Fruit fly (Drosophila melanogaster) whole organism, embryonic: Measurements from ENCODE around the gene Etl1.

ENCODE experiments used
- Ada2b ChIP-seq: fragments of 200-800 bp; sonication (Bioruptor generic); IDR thresholded peaks from 2 replicates; pipeline ENCODE4 v1.3.6; 2022; ENCODE audit warnings: missing biosample characterization, missing genetic modification characterization
- Aef1 ChIP-seq: fragments of 200-800 bp; sonication (Bioruptor generic); IDR thresholded peaks from 3 replicates; pipeline ENCODE4 v1.3.6; 2022; ENCODE audit warnings: missing biosample characterization, missing genetic modification characterization
- BtbVII ChIP-seq: fragments of 200-800 bp; sonication (Bioruptor generic); optimal IDR thresholded peaks from 3 replicates; lab custom pipeline; 2017; ENCODE audit warnings: missing biosample characterization, mild to moderate bottlenecking, missing genetic modification characterization
- CG10565 ChIP-seq: fragments of 200-800 bp; sonication (Bioruptor generic); optimal IDR thresholded peaks from 3 replicates; lab custom pipeline; 2016; ENCODE audit warnings: missing biosample characterization, mild to moderate bottlenecking, missing genetic modification characterization
- CG10979 ChIP-seq: fragments of 200-800 bp; sonication (Bioruptor generic); optimal IDR thresholded peaks from 2 replicates; lab custom pipeline; 2018; ENCODE audit warnings: missing biosample characterization, mild to moderate bottlenecking, missing genetic modification characterization, moderate library complexity
- CG11085 ChIP-seq: fragments of 200-800 bp; sonication (Bioruptor generic); IDR thresholded peaks from 2 replicates; pipeline ENCODE4 v1.3.6; 2022; ENCODE audit warnings: missing biosample characterization, missing genetic modification characterization
- CG12155 ChIP-seq: fragments of 200-800 bp; sonication (Bioruptor generic); optimal IDR thresholded peaks from 3 replicates; lab custom pipeline; 2016; ENCODE audit warnings: missing biosample characterization, missing genetic modification characterization
- CG13296 ChIP-seq: fragments of 200-800 bp; sonication (Bioruptor generic); optimal IDR thresholded peaks from 3 replicates; lab custom pipeline; 2018; ENCODE audit warnings: missing biosample characterization, mild to moderate bottlenecking, missing genetic modification characterization
- CG14710 ChIP-seq: fragments of 200-800 bp; sonication (Bioruptor generic); optimal IDR thresholded peaks from 3 replicates; lab custom pipeline; 2019; ENCODE audit warnings: missing biosample characterization, mild to moderate bottlenecking, missing genetic modification characterization, moderate library complexity
- CG1529 ChIP-seq: fragments of 200-800 bp; sonication (Bioruptor generic); optimal IDR thresholded peaks from 3 replicates; lab custom pipeline; 2018; ENCODE audit warnings: missing biosample characterization, missing genetic modification characterization
- CG17802 ChIP-seq: fragments of 200-800 bp; sonication (Bioruptor generic); optimal IDR thresholded peaks from 2 replicates; lab custom pipeline; 2018; ENCODE audit warnings: missing biosample characterization, mild to moderate bottlenecking, missing genetic modification characterization, moderate library complexity
- CG3847 ChIP-seq: fragments of 200-800 bp; sonication (Bioruptor generic); IDR thresholded peaks from 2 replicates; pipeline ENCODE4 v1.3.6; 2022; ENCODE audit warnings: missing biosample characterization, missing genetic modification characterization
- CG4360 ChIP-seq: fragments of 200-800 bp; sonication (Bioruptor generic); IDR thresholded peaks from 2 replicates; pipeline ENCODE4 v1.3.6; 2022; ENCODE audit warnings: missing biosample characterization, missing genetic modification characterization
- CG6175 ChIP-seq: fragments of 200-800 bp; sonication (Bioruptor generic); IDR thresholded peaks from 3 replicates; pipeline ENCODE4 v1.3.6; 2022; ENCODE audit warnings: missing biosample characterization, missing genetic modification characterization
- CG7357 ChIP-seq: fragments of 200-800 bp; sonication (Bioruptor generic); IDR thresholded peaks from 3 replicates; pipeline ENCODE4 v1.3.6; 2022; ENCODE audit warnings: missing biosample characterization, missing genetic modification characterization
- CG8290 ChIP-seq, 3 experiments: fragments of 200-800 bp; sonication (Bioruptor generic); optimal IDR thresholded peaks; 2 replicates each; lab custom pipeline; 2016 to 2019; ENCODE audit warnings: missing biosample characterization in 3 of 3, missing genetic modification characterization in 3 of 3, mild to moderate bottlenecking in 2 of 3, moderate library complexity in 1 of 3
- CG8924 ChIP-seq: fragments of 200-800 bp; optimal IDR thresholded peaks from 3 replicates; lab custom pipeline; 2019; ENCODE audit warnings: missing biosample characterization, mild to moderate bottlenecking, missing genetic modification characterization, moderate library complexity
- CG9437 ChIP-seq: fragments of 200-800 bp; sonication (Bioruptor generic); optimal IDR thresholded peaks from 2 replicates; lab custom pipeline; 2018; ENCODE audit warnings: missing biosample characterization, mild to moderate bottlenecking, missing genetic modification characterization
- CoRest ChIP-seq: fragments of 200-800 bp; sonication (Bioruptor generic); optimal IDR thresholded peaks from 3 replicates; lab custom pipeline; 2018; ENCODE audit warnings: missing biosample characterization, mild to moderate bottlenecking, missing genetic modification characterization, moderate library complexity
- D19A ChIP-seq: fragments of 200-800 bp; optimal IDR thresholded peaks from 3 replicates; lab custom pipeline; 2019; ENCODE audit warnings: missing biosample characterization, mild to moderate bottlenecking, missing genetic modification characterization, moderate library complexity
- HLH3B ChIP-seq: fragments of 200-800 bp; sonication (Bioruptor generic); IDR thresholded peaks from 2 replicates; pipeline ENCODE4 v1.3.6; 2022; ENCODE audit warnings: missing biosample characterization, missing genetic modification characterization
- HLHmδ ChIP-seq: fragments of 200-800 bp; sonication (Bioruptor generic); optimal IDR thresholded peaks from 2 replicates; lab custom pipeline; 2018; ENCODE audit warnings: missing biosample characterization, mild to moderate bottlenecking, missing genetic modification characterization, moderate library complexity
- Hmr ChIP-seq: fragments of 200-800 bp; sonication (Bioruptor generic); optimal IDR thresholded peaks from 3 replicates; lab custom pipeline; 2017; ENCODE audit warnings: mild to moderate bottlenecking, missing biosample characterization, missing genetic modification reagents, missing genetic modification characterization
- Myb ChIP-seq: fragments of 200-800 bp; sonication (Bioruptor generic); optimal IDR thresholded peaks from 2 replicates; lab custom pipeline; 2016; ENCODE audit warnings: missing biosample characterization, missing genetic modification characterization
- NC2β ChIP-seq: fragments of 200-800 bp; sonication (Bioruptor generic); optimal IDR thresholded peaks from 2 replicates; lab custom pipeline; 2016; ENCODE audit warnings: missing biosample characterization, missing genetic modification characterization
- Oaz ChIP-seq: fragments of 200-800 bp; sonication (Bioruptor generic); IDR thresholded peaks from 2 replicates; pipeline ENCODE4 v1.3.6; 2022; ENCODE audit warnings: missing biosample characterization, missing genetic modification characterization
- Rfx ChIP-seq: fragments of 200-800 bp; sonication (Bioruptor generic); IDR thresholded peaks from 2 replicates; pipeline ENCODE4 v1.3.6; 2022; ENCODE audit warnings: missing biosample characterization, missing genetic modification characterization
- Scr ChIP-seq: fragments of 200-800 bp; sonication (Bioruptor generic); IDR thresholded peaks from 2 replicates; pipeline ENCODE4 v1.3.6; 2022; ENCODE audit warnings: missing biosample characterization, missing genetic modification characterization; ENCODE audit not compliant: partially characterized antibody
- Six4 ChIP-seq: fragments of 200-800 bp; sonication (Bioruptor generic); optimal IDR thresholded peaks from 2 replicates; lab custom pipeline; 2016; ENCODE audit warnings: missing biosample characterization, missing genetic modification characterization
- Trl ChIP-seq, 3 experiments: fragments of >200 bp in 2 of 3; fragments of 200-800 bp in 1 of 3; sonication (Bioruptor generic) in 1 of 3; optimal IDR thresholded peaks; 2 replicates in 1 of 3; 3 replicates in 2 of 3; lab custom pipeline; 2016 to 2017; ENCODE audit warnings: missing biosample characterization in 1 of 3, missing genetic modification characterization in 1 of 3
- YL-1 ChIP-seq: fragments of 200-800 bp; sonication (Bioruptor generic); optimal IDR thresholded peaks from 3 replicates; lab custom pipeline; 2017; ENCODE audit warnings: missing biosample characterization, mild to moderate bottlenecking, missing genetic modification characterization
- ac ChIP-seq: fragments of 200-800 bp; sonication (Bioruptor generic); optimal IDR thresholded peaks from 3 replicates; lab custom pipeline; 2017; ENCODE audit warnings: missing biosample characterization, mild to moderate bottlenecking, missing genetic modification characterization
- cas ChIP-seq: fragments of 200-800 bp; sonication (Bioruptor generic); IDR thresholded peaks from 2 replicates; pipeline ENCODE4 v1.3.6; 2022; ENCODE audit warnings: missing biosample characterization, missing genetic modification characterization
- chinmo ChIP-seq: fragments of 200-800 bp; sonication (Bioruptor generic); IDR thresholded peaks from 4 replicates; pipeline ENCODE4 v1.3.6; 2022; ENCODE audit warnings: missing biosample characterization, missing genetic modification characterization; ENCODE audit not compliant: partially characterized antibody
- crol ChIP-seq: fragments of 200-800 bp; sonication (Bioruptor generic); IDR thresholded peaks from 2 replicates; pipeline ENCODE4 v1.3.6; 2022; ENCODE audit warnings: missing biosample characterization, missing genetic modification characterization
- crp ChIP-seq, 2 experiments: fragments of 200-800 bp; sonication (Bioruptor generic); optimal IDR thresholded peaks; 2 replicates in 1 of 2; 3 replicates in 1 of 2; lab custom pipeline; 2017; ENCODE audit warnings: missing biosample characterization in 2 of 2, missing genetic modification characterization in 2 of 2, mild to moderate bottlenecking in 1 of 2, moderate library complexity in 1 of 2
- ems ChIP-seq: fragments of 200-800 bp; sonication (Bioruptor generic); optimal IDR thresholded peaks from 3 replicates; lab custom pipeline; 2016; ENCODE audit warnings: missing biosample characterization, missing genetic modification characterization
- esg ChIP-seq: fragments of 200-800 bp; sonication (Bioruptor generic); conservative IDR thresholded peaks from 2 replicates; pipeline ENCODE4 v1.3.6; 2022; ENCODE audit warnings: missing biosample characterization, missing genetic modification characterization
- gt ChIP-seq: fragments of 200-800 bp; sonication (Bioruptor generic); IDR thresholded peaks from 2 replicates; pipeline ENCODE4 v1.3.6; 2022; ENCODE audit warnings: missing biosample characterization, missing genetic modification characterization
- hkb ChIP-seq, 2 experiments: fragments of 200-800 bp in 1 of 2; fragments of >200 bp in 1 of 2; sonication (Bioruptor generic) in 1 of 2; IDR thresholded peaks in 1 of 2; optimal IDR thresholded peaks in 1 of 2; 2 replicates each; pipeline versions ENCODE4 v1.3.6 to Lab custom; 2017 to 2022; ENCODE audit warnings: missing biosample characterization in 1 of 2, missing genetic modification characterization in 1 of 2
- lab ChIP-seq: fragments of 200-800 bp; sonication (Bioruptor generic); optimal IDR thresholded peaks from 3 replicates; lab custom pipeline; 2017; ENCODE audit warnings: missing biosample characterization, missing genetic modification characterization, mild to moderate bottlenecking, moderate library complexity, missing genetic modification reagents
- oc ChIP-seq: fragments of 200-800 bp; sonication (Bioruptor generic); optimal IDR thresholded peaks from 2 replicates; lab custom pipeline; 2018; ENCODE audit warnings: missing biosample characterization, mild to moderate bottlenecking, missing genetic modification characterization, moderate library complexity
- odd ChIP-seq: fragments of 200-800 bp; sonication (Bioruptor generic); optimal IDR thresholded peaks from 2 replicates; lab custom pipeline; 2017; ENCODE audit warnings: missing biosample characterization, mild to moderate bottlenecking, missing genetic modification characterization
- p53 ChIP-seq: fragments of 200-800 bp; sonication (Bioruptor generic); optimal IDR thresholded peaks from 2 replicates; lab custom pipeline; 2016; ENCODE audit warnings: missing biosample characterization, missing genetic modification characterization
- pnt ChIP-seq: fragments of 200-800 bp; sonication (Bioruptor generic); optimal IDR thresholded peaks from 3 replicates; lab custom pipeline; 2016; ENCODE audit warnings: missing biosample characterization, missing genetic modification characterization
- rib ChIP-seq: fragments of 200-800 bp; sonication (Bioruptor generic); IDR thresholded peaks from 2 replicates; pipeline ENCODE4 v1.3.6; 2022; ENCODE audit warnings: missing biosample characterization, missing genetic modification characterization
- tgo ChIP-seq: fragments of 200-800 bp; sonication (Bioruptor generic); IDR thresholded peaks from 3 replicates; pipeline ENCODE4 v1.3.6; 2022; ENCODE audit warnings: missing biosample characterization, missing genetic modification characterization
- trem ChIP-seq: fragments of 200-800 bp; optimal IDR thresholded peaks from 3 replicates; lab custom pipeline; 2019; ENCODE audit warnings: missing biosample characterization, mild to moderate bottlenecking, missing genetic modification characterization, moderate library complexity
- zen ChIP-seq: fragments of 200-800 bp; sonication (Bioruptor generic); optimal IDR thresholded peaks from 3 replicates; lab custom pipeline; 2018; ENCODE audit warnings: missing biosample characterization, mild to moderate bottlenecking, missing genetic modification characterization, moderate library complexity

Gene Etl1

DNA sequence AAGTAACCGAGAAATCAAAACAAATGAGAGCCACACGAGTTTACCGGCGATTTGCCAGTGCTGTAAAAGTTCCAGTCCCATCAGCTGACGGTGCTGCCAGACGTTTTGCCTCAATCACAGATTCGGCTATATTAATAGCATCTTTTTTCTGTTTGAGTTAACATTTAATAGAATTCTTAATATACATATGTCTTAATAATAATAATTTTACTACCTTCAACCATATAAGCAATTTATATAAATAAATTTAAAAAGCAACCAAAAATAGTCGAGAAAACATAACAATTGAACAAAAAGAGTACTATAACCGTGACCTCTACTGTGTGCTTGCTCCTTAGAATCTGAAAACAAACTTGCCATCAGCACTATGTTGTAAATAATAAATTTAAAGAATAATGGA, 41.7 kb upstream of the Etl1 start, which contains the start of the genes CG13126 and CG4709 (continued):
- TF ChIP-seq CG10565 (GFP tag; lab: Kevin White, UChicago) (peak; percentile 51), CG10979 (tag; lab: Kevin White, UChicago) (peak; percentile 96), CG13296 (GFP tag; lab: Kevin White, UChicago) (peak; percentile 91), CG8290 (GFP tag; optimal IDR thresholded peaks at IDR 0.05; lab: Kevin White, UChicago) (peak; percentile 89), CG8290 (tag; optimal IDR thresholded peaks at IDR 0.05; lab: Kevin White, UChicago) (peak in 1 of 2 experiments; percentile 42), oc (tag; lab: Kevin White, UChicago) (peak; percentile 81), Ada2b (peak; percentile 80), CG9437 (peak; percentile 82), zen (tag; lab: Kevin White, UChicago) (peak; percentile 96), odd (GFP tag; lab: Kevin White, UChicago) (peak; percentile 82), CG12155 (GFP tag; lab: Kevin White, UChicago) (peak; percentile 86), Scr (no peak), Aef1 (GFP tag; lab: Robert Waterston, UW) (peak; percentile 81), NC2β (GFP tag; lab: Kevin White, UChicago) (peak; percentile 9), CG3847 (GFP tag; lab: Robert Waterston, UW) (peak; percentile 84), trem (tag; lab: Kevin White, UChicago) (peak; percentile 96), rib (GFP tag; lab: Robert Waterston, UW) (peak; percentile 71; the same call in 1 of the 2 replicates), crp (GFP tag; optimal IDR thresholded peaks at IDR 0.05; lab: Kevin White, UChicago) (peak; percentile 79 to 96), BtbVII (GFP tag; lab: Kevin White, UChicago) (peak; percentile 84), pnt (GFP tag; lab: Kevin White, UChicago) (peak; percentile 33), cas (GFP tag; lab: Robert Waterston, UW) (peak; percentile 72), HLHmδ (no peak), lab (GFP tag; lab: Kevin White, UChicago) (peak; percentile 95), CG17802 (tag; lab: Kevin White, UChicago) (peak; percentile 73), D19A (tag; lab: Kevin White, UChicago) (peak; percentile 90), chinmo (GFP tag; lab: Robert Waterston, UW) (no peak), HLH3B (GFP tag; lab: Robert Waterston, UW) (peak; percentile 89), Trl (optimal IDR thresholded peaks at IDR 0.05; lab: Kevin White, UChicago) (no peak), Trl (GFP tag; optimal IDR thresholded peaks at IDR 0.05; lab: Kevin White, UChicago) (peak; percentile 40), p53 (GFP tag; lab: Kevin White, UChicago) (no peak), esg (GFP tag; lab: Robert Waterston, UW) (peak; percentile 88), ems (peak; percentile 29), gt (GFP tag; lab: Robert Waterston, UW) (no peak), CG4360 (GFP tag; lab: Robert Waterston, UW) (peak; percentile 48), Hmr (peak; percentile 91), Oaz (GFP tag; lab: Robert Waterston, UW) (peak; percentile 73), tgo (GFP tag; lab: Robert Waterston, UW) (peak; percentile 91), Rfx (GFP tag; lab: Robert Waterston, UW) (peak; percentile 92), YL-1 (peak; percentile 85), CG8924 (tag; lab: Kevin White, UChicago) (peak; percentile 94), Myb (GFP tag; lab: Kevin White, UChicago) (no peak), hkb (optimal IDR thresholded peaks at IDR 0.05; lab: Kevin White, UChicago) (no peak), hkb (GFP tag; IDR thresholded peaks at IDR 0.05; lab: Robert Waterston, UW) (peak; percentile 91), CoRest (tag; lab: Kevin White, UChicago) (peak; percentile 93), Six4 (GFP tag; lab: Kevin White, UChicago) (peak; percentile 90), CG1529 (GFP tag; lab: Kevin White, UChicago) (peak; percentile 70), CG14710 (peak; percentile 97), CG7357 (peak; percentile 80), ac (GFP tag; lab: Kevin White, UChicago) (peak; percentile 39), CG6175 (peak; percentile 45; the same call in 1 of the 3 replicates), crol (GFP tag; lab: Robert Waterston, UW) (no peak), CG11085 (peak; percentile 77)
